Fruit fly (Drosophila melanogaster) whole organism: ENCODE measurements around the gene CG4367.

Experiments
- CG8478 ChIP-seq: fragments of >200 bp; optimal IDR thresholded peaks from 2 replicates; lab custom pipeline; 2018; ENCODE audit warnings: inconsistent platforms
- Dll ChIP-seq: fragments of >200 bp; optimal IDR thresholded peaks from 2 replicates; lab custom pipeline; 2017
- usp ChIP-seq: fragments of >200 bp; optimal IDR thresholded peaks from 2 replicates; lab custom pipeline; 2017; ENCODE audit warnings: missing biosample characterization, missing genetic modification characterization, mixed read lengths

DNA sequence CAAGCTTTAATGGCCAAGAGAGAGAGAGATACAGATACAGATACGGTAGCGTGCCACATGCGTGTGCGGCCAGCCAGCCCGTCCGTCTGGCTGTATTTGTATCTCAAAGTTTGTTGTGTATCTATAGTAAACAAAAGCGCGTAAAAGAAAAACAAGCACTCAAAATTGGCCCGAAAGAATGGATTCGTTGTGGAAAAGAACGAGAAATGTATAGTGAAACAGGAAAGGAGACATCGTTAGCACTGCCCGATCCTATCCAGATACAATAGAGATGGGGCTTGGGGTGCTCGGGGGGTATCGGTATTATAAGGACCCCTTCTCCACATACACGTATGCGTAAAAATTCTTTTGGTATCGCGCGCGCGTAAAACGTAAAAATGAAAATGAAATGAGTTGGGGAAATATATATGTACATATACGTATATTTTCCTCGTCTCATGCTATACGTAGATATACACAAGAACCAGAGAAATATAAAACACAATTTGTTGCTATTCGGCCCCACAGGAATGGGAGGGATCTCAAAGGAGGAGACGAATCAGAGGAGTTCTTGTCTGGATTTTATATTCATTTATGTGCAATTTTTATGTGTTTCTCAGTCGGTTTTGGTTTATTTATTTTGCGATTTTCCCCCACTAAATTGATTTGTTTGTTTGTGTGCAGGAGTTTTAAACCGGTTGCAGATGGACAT lies 40.8 kb downstream of the CG4367 start:
- TF ChIP-seq Dll (lab: Kevin White, UChicago) (no peak), usp (GFP tag; lab: Kevin White, UChicago) (no peak), CG8478 (lab: Kevin White, UChicago) (no peak)
